Worm (Caenorhabditis elegans): ENCODE results near the gene T23G5.3.

The T23G5.3 gene

ce11 chrIII:9215367-9215766 is 15.7 kb downstream of the T23G5.3 start, which contains the start of gene npr-29:
npr-29 (minus strand) TSS chrIII:9215467.
- no peak for TF ChIP-seq unc-62 (GFP tag; optimal IDR thresholded peaks at IDR 0.05)
- TF ChIP-seq M03D4.4 (tag; optimal IDR thresholded peaks at IDR 0.05) = no peak
- no peak for TF ChIP-seq nhr-237 (tag; optimal IDR thresholded peaks at IDR 0.05)
- TF ChIP-seq lin-32 (GFP tag; optimal IDR thresholded peaks at IDR 0.05) = no peak

ce11 chrIII:9206185-9206584 is 24.9 kb downstream of the T23G5.3 start, which contains the start of gene ZC84.1:
ZC84.1 (minus strand) TSS chrIII:9206285.
- TF ChIP-seq ces-1 (GFP tag; optimal IDR thresholded peaks at IDR 0.05) (no peak), unc-62 (GFP tag; optimal IDR thresholded peaks at IDR 0.05) (no peak), nhr-237 (tag; optimal IDR thresholded peaks at IDR 0.05) (no peak), zip-8 (tag; optimal IDR thresholded peaks at IDR 0.05) (no peak), drap-1 (GFP tag; optimal IDR thresholded peaks at IDR 0.05) (no peak), ceh-43 (GFP tag; optimal IDR thresholded peaks at IDR 0.05) (no peak), nhr-2 (tag; optimal IDR thresholded peaks at IDR 0.05) (no peak), lsy-2 (tag; optimal IDR thresholded peaks at IDR 0.05) (no peak), M03D4.4 (tag; optimal IDR thresholded peaks at IDR 0.05) (no peak), pha-4 (tag; optimal IDR thresholded peaks at IDR 0.05) (no peak)

ce11 chrIII:9201977-9202376 is 29.1 kb downstream of the T23G5.3 start:
- TF ChIP-seq zip-8 (tag; optimal IDR thresholded peaks at IDR 0.05) = no peak
- TF ChIP-seq mab-5 (tag; optimal IDR thresholded peaks at IDR 0.05) = no peak
- TF ChIP-seq nhr-28 (tag; optimal IDR thresholded peaks at IDR 0.05) = no peak
- no peak for TF ChIP-seq unc-120 (tag; optimal IDR thresholded peaks at IDR 0.05; ENCODE audit: poor library complexity, severe bottlenecking)
- no peak for TF ChIP-seq nhr-237 (tag; optimal IDR thresholded peaks at IDR 0.05)
- TF ChIP-seq ces-1 (GFP tag; optimal IDR thresholded peaks at IDR 0.05) = no peak
- TF ChIP-seq snpc-4 (tag; optimal IDR thresholded peaks at IDR 0.05) = no peak
- TF ChIP-seq lin-13 (tag; optimal IDR thresholded peaks at IDR 0.05) = no peak
- TF ChIP-seq nhr-2 (tag; optimal IDR thresholded peaks at IDR 0.05) = no peak
- TF ChIP-seq hlh-1 (tag; optimal IDR thresholded peaks at IDR 0.05) = no peak
- TF ChIP-seq mep-1 (tag; optimal IDR thresholded peaks at IDR 0.05) = no peak
- TF ChIP-seq nhr-12 (tag; optimal IDR thresholded peaks at IDR 0.05) = no peak
- TF ChIP-seq ceh-83 (GFP tag; optimal IDR thresholded peaks at IDR 0.05) = no peak
- TF ChIP-seq sem-2 (GFP tag; optimal IDR thresholded peaks at IDR 0.05) = no peak
- no peak for TF ChIP-seq ceh-43 (GFP tag; optimal IDR thresholded peaks at IDR 0.05)
- no peak for TF ChIP-seq unc-39 (tag; optimal IDR thresholded peaks at IDR 0.05)
- no peak for TF ChIP-seq cnd-1 (tag; optimal IDR thresholded peaks at IDR 0.05)

- no peak for TF ChIP-seq lin-13 (tag; optimal IDR thresholded peaks at IDR 0.05)
- no peak for TF ChIP-seq lsy-2 (tag; optimal IDR thresholded peaks at IDR 0.05)
- TF ChIP-seq lin-32 (GFP tag; optimal IDR thresholded peaks at IDR 0.05) = no peak
- no peak for TF ChIP-seq nhr-2 (tag; optimal IDR thresholded peaks at IDR 0.05)
- no peak for TF ChIP-seq M03D4.4 (tag; optimal IDR thresholded peaks at IDR 0.05)
- TF ChIP-seq bed-3 (GFP tag; optimal IDR thresholded peaks at IDR 0.05) = no peak
- no peak for TF ChIP-seq ham-2 (GFP tag; optimal IDR thresholded peaks at IDR 0.05)
- no peak for TF ChIP-seq ztf-11 (tag; optimal IDR thresholded peaks at IDR 0.05)
- no peak for TF ChIP-seq zip-8 (tag; optimal IDR thresholded peaks at IDR 0.05)
- TF ChIP-seq sem-2 (GFP tag; optimal IDR thresholded peaks at IDR 0.05) = no peak
Observed at ce11 chrIII:9199605-9200004, 31.5 kb downstream of the T23G5.3 start, which contains the start of gene ZC84.6. ZC84.6 (minus strand) TSS chrIII:9199705.

ce11 chrIII:9191091-9191490 is 40.0 kb downstream of the T23G5.3 start, which contains the start of gene cls-3:
cls-3 (minus strand) TSS chrIII:9191109.
- TF ChIP-seq elt-3 (tag; optimal IDR thresholded peaks at IDR 0.05) = no peak
- TF ChIP-seq bed-3 (GFP tag; optimal IDR thresholded peaks at IDR 0.05) = no peak
- peak; percentile 35 for TF ChIP-seq cnd-1 (tag; optimal IDR thresholded peaks at IDR 0.05)
- TF ChIP-seq hlh-1 (tag; optimal IDR thresholded peaks at IDR 0.05) = peak; percentile 40
- peak; percentile 8 for TF ChIP-seq ceh-83 (GFP tag; optimal IDR thresholded peaks at IDR 0.05)
- TF ChIP-seq unc-62 (GFP tag; optimal IDR thresholded peaks at IDR 0.05) = no peak
- peak; percentile 20 for TF ChIP-seq ces-1 (GFP tag; optimal IDR thresholded peaks at IDR 0.05)

- no peak for TF ChIP-seq ztf-11 (tag; optimal IDR thresholded peaks at IDR 0.05)
Observed at ce11 chrIII:9185722-9186121, 45.4 kb downstream of the T23G5.3 start, which contains the start of gene ZC84.7. ZC84.7 (plus strand) TSS chrIII:9186022.

ce11 chrIII:9181246-9181645 is 49.8 kb downstream of the T23G5.3 start, which contains the start of gene tax-4:
tax-4 (plus strand) TSS chrIII:9181546.
- TF ChIP-seq M03D4.4 (tag; optimal IDR thresholded peaks at IDR 0.05) (no peak), ham-2 (GFP tag; optimal IDR thresholded peaks at IDR 0.05) (no peak), elt-1 (tag; optimal IDR thresholded peaks at IDR 0.05; ENCODE audit: borderline replicate concordance, insufficient read depth) (no peak), ces-1 (GFP tag; optimal IDR thresholded peaks at IDR 0.05) (no peak), snpc-4 (tag; optimal IDR thresholded peaks at IDR 0.05) (no peak), nhr-2 (tag; optimal IDR thresholded peaks at IDR 0.05) (no peak), nhr-12 (tag; optimal IDR thresholded peaks at IDR 0.05) (no peak), ceh-39 (tag; optimal IDR thresholded peaks at IDR 0.05) (no peak)

All from whole organism, mixed stage, embryonic.